Fruit fly (Drosophila melanogaster): ENCODE results near the gene CG7044.

The CG7044 gene

DNA sequence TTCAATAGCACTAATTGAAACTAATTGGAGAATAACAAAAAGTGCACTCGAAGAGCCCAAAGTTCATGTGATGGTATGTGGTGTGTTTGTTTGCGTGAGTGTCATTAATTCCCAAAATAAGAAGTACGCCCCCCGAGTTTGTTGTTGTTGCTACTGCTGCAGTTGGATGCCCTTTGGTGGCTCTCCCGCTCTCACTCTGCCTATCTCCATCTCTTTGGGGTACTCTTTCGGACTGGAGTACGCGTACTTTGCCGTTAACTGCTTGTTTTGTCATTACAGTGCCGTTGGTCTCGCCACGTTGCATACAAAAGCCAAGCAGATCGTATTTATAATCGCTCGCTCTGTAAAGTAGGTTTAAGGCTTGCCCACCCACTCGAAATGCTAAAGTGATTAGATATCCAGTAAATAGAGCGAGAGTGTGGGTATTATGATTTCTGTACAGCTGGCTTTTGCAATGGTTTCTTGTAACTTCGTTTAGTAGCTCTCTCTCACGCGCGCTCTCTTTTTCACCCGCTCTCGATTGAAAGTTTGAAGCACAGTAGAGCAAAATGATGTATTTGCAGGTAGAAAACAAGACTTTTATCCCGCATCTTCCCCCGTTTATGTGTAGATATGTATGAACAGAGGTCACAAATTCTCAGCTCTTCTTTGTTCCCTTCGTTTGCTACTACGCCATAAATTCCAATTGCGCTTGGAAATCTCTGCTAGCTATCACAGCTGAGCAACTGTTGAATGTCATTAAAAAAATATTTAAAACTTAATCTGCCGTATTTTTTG is 10.6 kb upstream of the CG7044 start:
- TF ChIP-seq noc (tag; optimal IDR thresholded peaks at IDR 0.05): peak; percentile 14

DNA sequence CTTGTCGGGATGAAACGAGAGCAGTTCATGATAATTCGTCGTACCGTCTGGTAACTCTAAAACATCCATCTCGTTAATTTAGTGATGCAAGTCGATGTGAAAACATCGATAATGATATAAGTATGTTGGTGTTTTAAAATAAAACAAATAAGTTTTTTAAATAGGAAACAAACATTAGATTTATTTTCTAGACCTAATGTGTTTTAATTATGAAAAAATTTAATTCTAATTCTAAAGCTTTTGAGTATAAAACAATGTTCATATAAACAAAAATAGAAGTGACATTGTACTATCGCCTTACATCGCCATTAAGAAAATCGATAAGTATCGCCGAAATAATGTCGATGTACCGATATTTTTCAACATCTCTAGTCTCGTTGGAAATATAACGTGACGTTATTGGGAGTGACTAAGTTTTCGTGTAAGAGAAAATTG is 9.5 kb upstream of the CG7044 start, which contains the start of gene Rab11:
TSS of gene Rab11 (plus strand) at position 363 of the 435 bp plus-strand sequence.
- peak; percentile 76 for TF ChIP-seq noc (tag; optimal IDR thresholded peaks at IDR 0.05)

DNA sequence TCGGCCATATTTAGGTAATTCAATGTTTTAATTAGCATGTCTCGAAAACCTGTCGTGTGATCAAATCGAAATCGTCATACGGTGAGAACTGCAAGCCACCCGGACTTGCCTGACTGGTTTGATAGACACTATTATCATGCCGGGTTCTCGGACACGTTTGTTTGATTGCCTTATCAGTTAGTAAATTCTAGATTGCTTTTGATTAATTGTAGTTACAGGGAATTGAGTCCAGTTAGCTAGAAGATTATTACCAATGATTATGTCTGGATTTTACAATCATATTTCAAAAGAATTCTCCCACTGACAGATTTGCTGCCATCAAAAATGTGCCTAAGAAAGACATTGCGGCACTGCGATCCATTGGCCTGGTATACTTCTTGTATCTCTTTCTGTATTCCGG is 8.2 kb upstream of the CG7044 start:
- no peak for TF ChIP-seq noc (tag; optimal IDR thresholded peaks at IDR 0.05)

DNA sequence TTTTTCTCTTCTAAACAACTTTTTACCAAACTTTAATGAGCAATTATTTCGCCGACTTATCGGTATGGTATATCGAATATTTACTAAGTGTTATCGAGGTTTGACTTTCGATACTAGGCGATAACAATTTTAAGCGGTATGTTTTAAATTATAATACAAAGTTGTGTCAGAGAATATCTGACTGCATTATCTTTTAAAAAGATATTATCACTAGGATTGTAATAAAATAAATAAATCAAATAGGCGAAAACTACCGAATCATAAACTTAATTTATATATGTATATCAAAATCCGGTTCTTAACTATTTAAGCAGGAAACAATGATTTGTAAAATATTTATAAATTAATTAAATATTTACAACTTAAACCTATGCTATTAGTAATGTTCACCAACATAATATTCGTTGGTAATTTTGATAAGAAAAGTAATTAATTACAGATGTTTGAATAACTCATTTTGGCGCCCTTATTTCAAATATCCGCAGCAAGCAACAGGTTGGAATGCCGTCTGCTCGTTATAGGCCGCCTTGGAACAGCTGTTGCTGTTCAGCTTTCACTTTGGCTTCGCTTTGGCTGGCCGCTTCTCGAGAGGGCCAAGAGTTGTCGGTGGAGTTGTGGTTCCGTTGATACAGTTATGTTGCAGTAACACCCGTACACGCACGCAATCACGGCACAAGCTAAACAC is 6.5 kb upstream of the CG7044 start, which contains the start of the genes Sec15 and rtet:
TSS of gene Sec15 (minus strand) at position 66 of the 685 bp plus-strand sequence.
TSS of gene rtet (plus strand) at position 540 of the 685 bp plus-strand sequence.
- no peak for TF ChIP-seq noc (tag; optimal IDR thresholded peaks at IDR 0.05)

DNA sequence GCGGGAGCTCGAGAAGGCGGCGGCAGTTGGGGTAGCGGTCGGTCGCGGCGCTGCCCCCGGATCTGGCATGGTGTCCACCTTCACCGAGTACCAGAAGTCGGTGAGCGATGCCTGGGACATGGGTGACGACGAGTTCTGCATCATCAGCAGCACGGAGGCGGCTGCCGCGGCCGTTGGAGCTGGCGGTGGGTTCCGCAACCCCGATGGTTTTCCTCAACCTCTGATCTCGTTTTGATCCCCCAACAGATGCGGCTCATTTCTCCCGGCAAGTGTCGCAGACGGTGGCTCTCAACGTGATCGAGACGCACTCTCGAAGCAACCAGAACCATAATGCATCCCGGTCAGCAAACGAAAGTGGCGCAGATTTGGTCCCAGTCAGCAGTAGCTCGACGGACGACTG is 959 bp upstream of the CG7044 start:
- TF ChIP-seq noc (tag; optimal IDR thresholded peaks at IDR 0.05): no peak

DNA sequence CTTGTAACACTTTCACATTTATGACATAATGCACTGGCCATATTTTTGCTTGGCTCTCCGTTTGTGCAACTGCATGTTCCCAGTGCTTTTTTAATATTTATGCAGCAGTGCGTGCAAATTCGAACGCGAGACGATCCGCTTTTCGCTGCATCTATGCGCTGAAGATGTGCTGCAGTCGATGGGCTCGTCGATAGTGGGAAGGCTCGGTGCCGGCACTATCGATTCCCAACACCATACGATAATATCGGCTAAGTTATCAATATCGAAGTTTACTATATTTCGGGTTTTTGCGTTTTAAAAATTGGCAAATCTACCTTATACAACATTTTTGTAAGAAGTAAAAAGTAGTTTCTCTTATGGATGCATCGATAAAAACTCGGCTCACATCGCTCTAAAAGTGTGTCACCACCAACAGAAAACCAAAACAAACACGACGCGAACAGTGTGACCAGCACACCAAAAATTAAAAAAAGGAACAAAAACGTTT is 3.8 kb downstream of the CG7044 start, which contains the start of gene RhoGAP93B:
TSS of gene RhoGAP93B (minus strand) at position 197 of the 487 bp plus-strand sequence.
- TF ChIP-seq noc (tag; optimal IDR thresholded peaks at IDR 0.05): peak; percentile 83

DNA sequence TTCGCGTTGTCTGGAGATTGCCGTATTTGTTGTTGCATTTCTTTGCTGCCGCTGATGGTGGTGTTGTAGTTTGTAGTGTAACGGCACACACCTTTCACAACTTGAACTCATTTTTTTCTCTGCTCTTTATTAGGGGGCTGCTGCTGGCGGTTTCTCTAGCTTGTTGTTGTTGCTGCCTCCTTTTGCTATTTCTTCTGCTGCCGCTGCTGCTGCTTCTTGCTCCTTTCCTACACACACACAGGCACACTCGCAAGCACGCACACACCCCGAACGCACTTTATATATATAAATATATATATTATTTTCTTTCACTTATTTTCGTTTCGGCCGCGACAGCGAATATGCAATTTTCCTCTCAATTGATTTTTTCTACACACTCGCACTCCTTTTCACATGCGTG is 4.4 kb downstream of the CG7044 start:
- TF ChIP-seq noc (tag; optimal IDR thresholded peaks at IDR 0.05): no peak

DNA sequence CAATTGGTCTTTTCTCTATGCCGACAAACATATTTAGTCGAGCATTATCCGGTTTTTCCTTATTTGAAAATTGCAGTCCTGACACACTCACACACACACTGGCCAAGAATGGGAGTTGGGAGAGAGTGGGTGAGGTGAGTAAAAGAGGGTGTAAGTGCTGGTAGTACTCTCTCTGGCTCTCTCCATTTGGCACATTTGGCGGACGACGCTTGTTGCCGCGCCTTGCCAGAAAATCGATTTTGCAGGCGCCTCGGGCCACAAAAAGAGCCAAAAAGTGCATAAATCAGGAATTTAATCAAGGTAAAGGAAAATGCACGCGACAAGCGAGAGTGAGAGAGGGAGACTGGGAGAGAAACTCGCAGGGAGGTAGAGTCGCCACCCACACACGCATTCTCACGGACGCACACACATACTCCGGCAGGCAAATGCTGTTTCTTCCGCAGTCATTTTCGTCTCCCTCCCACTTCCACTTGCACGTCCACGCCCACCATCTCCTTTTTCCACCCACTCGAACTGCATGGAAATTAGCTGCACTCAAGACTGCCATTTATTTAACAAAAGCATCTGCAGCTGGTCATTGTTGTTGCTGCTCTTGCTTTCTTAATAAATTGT is 4.9 kb downstream of the CG7044 start:
- no peak for TF ChIP-seq noc (tag; optimal IDR thresholded peaks at IDR 0.05)

DNA sequence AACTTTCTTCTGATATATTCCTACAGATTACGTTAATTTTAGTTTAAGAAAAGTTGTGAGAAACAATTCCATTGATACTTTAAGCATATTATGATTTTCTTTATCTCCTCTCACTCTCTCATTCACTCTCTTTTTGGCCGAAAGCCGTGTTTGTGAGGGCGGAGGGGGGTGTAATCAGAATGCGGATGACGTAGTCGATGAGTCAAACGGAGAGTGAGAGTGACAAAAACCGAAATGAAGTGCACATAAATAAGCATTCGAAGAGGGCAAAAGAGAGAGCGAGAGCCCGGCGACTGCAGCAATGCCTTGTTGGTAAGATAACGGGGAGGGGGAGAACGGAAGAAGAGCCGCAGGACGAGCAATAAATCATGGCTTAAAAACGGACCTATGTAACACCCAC is 7.2 kb downstream of the CG7044 start:
- TF ChIP-seq noc (tag; optimal IDR thresholded peaks at IDR 0.05): no peak

DNA sequence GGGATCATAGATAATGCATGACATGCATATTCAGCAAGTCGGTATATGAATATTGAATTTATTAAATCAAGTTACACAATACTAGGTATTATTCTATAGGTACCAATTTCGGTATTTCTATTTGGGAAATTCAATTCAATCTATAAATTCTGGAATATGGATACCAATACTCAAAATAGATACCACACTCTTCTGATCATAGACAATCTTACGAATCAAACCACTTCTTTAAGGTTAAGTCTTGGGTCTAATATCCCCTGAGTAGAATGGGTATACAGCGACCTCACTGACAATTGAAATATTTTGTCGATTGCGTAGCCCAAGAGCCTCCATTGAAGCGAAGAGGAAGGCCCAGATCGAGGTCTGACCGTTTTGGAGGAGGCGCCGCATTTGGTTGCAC is 8.7 kb downstream of the CG7044 start:
- no peak for TF ChIP-seq noc (tag; optimal IDR thresholded peaks at IDR 0.05)

DNA sequence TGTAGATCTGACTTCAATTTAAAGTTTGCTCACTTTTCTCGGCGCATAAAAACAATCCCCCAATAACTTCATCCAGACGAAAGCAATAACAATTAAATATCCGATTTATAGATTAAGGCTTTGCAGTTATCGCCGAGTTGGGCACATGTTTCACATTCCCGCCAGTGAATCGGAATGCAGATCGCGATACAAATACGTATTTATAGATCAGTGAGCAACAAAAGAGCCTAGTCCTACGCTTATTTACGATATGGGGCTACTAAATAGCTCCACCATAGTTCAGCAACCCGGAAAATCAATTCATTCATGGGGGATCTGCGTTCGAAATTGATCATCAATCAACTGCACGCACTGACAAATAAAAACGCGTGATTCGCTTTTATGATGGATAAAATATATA is 9.5 kb downstream of the CG7044 start:
- no peak for TF ChIP-seq noc (tag; optimal IDR thresholded peaks at IDR 0.05)

DNA sequence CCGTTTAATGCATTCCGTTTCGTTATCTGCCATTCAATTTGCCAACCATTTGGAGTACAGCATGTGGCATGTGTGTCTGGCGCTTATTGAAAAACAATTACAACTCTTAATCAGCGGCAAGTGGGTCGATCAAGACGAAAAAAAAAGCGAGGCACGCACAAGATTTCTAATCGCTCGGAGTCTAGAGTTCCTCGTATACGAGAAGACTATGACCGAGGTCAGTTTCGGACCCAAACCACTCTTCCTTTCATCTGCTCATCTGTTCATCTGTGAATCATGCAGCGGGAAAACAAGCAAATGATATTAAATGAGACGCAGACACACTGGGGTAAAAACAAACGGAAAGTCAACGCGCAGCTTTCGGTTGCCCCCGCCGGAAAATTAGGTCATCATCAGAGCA is 10.0 kb downstream of the CG7044 start:
- no peak for TF ChIP-seq noc (tag; optimal IDR thresholded peaks at IDR 0.05)

DNA sequence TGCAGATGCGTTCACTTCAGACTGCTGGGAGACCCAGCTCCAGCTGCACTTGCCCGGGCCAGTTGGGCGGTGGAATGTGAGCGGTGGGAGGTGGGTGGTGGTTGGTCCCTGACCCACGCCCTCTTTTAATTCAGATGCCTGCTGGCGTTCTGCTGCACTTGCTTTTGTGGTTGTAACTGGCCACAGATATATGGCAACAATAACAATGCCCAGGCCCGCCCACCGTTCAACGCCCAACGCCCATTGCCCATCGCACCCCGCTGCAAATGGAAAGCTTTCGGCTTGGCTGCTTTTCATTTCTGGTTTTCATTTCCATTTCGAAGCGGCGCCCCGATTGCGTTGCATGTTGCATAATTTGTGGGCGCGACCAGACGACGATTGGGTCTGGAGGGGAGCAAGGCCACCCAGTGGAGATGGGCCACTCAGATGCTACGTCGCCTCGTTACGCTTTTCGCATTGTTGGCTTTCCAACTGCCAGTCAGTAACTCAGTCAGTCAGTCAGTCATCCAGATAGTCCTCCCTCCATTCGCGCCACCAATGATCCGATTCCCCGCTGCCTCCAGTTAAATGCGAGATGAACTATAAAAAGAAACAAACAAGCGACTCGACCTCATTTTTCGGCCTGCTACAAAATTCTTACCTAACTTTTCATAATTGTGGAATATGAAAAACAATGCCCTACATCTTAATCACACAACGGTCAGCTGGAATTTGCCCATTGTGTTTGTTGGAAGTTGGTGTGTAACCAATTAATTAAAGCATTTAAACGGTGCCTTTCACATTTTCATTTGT is 11.1 kb downstream of the CG7044 start:
- no peak for TF ChIP-seq noc (tag; optimal IDR thresholded peaks at IDR 0.05)

DNA sequence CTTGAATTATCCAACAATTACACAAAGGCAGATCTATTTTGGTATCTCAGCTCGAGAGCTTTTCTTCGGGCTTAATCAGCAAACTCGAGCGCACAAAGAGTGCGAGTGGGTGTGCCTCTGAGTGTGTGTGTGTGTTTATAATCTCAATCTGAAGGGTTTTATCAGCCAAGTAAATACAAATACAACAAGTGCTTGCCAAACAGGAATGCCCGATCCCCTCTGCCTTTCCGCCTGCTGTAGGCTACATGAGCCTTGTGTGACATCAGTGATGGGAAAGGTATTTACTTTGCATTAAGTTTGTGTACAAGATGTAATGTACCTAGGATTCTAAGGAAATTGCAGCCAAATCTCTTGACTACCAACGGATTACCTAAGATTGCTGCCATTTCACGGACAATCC is 12.1 kb downstream of the CG7044 start:
- TF ChIP-seq noc (tag; optimal IDR thresholded peaks at IDR 0.05): no peak

DNA sequence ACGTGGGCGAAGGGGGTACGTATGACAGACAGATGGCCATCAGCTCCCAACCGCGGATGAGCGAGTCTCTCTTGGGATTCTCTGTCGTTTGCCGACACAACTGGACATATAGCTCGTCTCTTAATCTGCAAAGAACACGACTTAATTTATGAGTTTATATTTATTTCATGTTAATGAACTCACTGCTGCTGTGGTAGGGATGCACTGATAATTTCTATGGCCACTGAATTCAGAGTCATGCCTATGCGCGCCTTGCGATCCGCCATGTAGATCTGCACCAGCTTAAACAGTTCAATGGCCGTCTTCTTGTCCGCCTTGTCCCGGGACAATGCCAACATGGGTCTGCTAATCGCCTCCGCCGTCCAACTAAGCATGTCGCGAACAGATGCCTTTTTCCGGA is 16.5 kb downstream of the CG7044 start:
- TF ChIP-seq noc (tag; optimal IDR thresholded peaks at IDR 0.05): no peak

Data from whole organism, larva.